Fruit fly (Drosophila melanogaster) whole organism, pupa: ENCODE results near the gene CG11980.

Experiments
- CG10348 ChIP-seq: fragments of 200-800 bp; sonication (Bioruptor generic); IDR thresholded peaks from 2 replicates; pipeline ENCODE4 v1.3.6; 2022; ENCODE audit warnings: missing biosample characterization, missing genetic modification characterization
- CG13204 ChIP-seq: fragments of 200-800 bp; sonication (Bioruptor generic); optimal IDR thresholded peaks from 2 replicates; lab custom pipeline; 2018; ENCODE audit warnings: missing biosample characterization, mild to moderate bottlenecking, missing genetic modification characterization, moderate library complexity
- CG14655 ChIP-seq: fragments of 200-800 bp; sonication (Bioruptor generic); optimal IDR thresholded peaks from 3 replicates; lab custom pipeline; 2017; ENCODE audit warnings: mild to moderate bottlenecking, missing biosample characterization, missing genetic modification reagents, missing genetic modification characterization
- CG32121 ChIP-seq: fragments of 200-800 bp; sonication (Bioruptor generic); IDR thresholded peaks from 2 replicates; pipeline ENCODE4 v1.3.6; 2022; ENCODE audit warnings: missing biosample characterization, missing genetic modification characterization
- CG8159 ChIP-seq: fragments of 200-800 bp; sonication (Bioruptor generic); optimal IDR thresholded peaks from 3 replicates; lab custom pipeline; 2018; ENCODE audit warnings: missing biosample characterization, mild to moderate bottlenecking, missing genetic modification characterization, moderate library complexity
- CG8301 ChIP-seq: fragments of 200-800 bp; sonication (Bioruptor generic); optimal IDR thresholded peaks from 2 replicates; lab custom pipeline; 2018; ENCODE audit warnings: missing biosample characterization, mild to moderate bottlenecking, missing genetic modification characterization
- D1 ChIP-seq: fragments of 200-800 bp; sonication (Bioruptor generic); optimal IDR thresholded peaks from 2 replicates; lab custom pipeline; 2018; ENCODE audit warnings: missing biosample characterization, mild to moderate bottlenecking, missing genetic modification characterization, moderate library complexity
- EcR ChIP-seq: fragments of 200-800 bp; sonication (Bioruptor generic); optimal IDR thresholded peaks from 3 replicates; lab custom pipeline; 2019; ENCODE audit warnings: missing biosample characterization, missing genetic modification characterization, mild to moderate bottlenecking, moderate library complexity, missing genetic modification reagents
- Ets98B ChIP-seq: fragments of 200-800 bp; sonication (Bioruptor generic); IDR thresholded peaks from 2 replicates; pipeline ENCODE4 v1.3.6; 2022; ENCODE audit warnings: missing biosample characterization, missing genetic modification characterization
- Pif1A ChIP-seq: fragments of 200-800 bp; sonication (Bioruptor generic); optimal IDR thresholded peaks from 3 replicates; lab custom pipeline; 2016; ENCODE audit warnings: missing biosample characterization, missing genetic modification characterization
- Pif1B ChIP-seq: fragments of 200-800 bp; sonication (Bioruptor generic); optimal IDR thresholded peaks from 3 replicates; lab custom pipeline; 2016; ENCODE audit warnings: missing biosample characterization, missing genetic modification characterization
- Snoo ChIP-seq: fragments of 200-800 bp; sonication (Bioruptor generic); optimal IDR thresholded peaks from 3 replicates; lab custom pipeline; 2017; ENCODE audit warnings: missing biosample characterization, mild to moderate bottlenecking, missing genetic modification characterization, inconsistent platforms
- fd96Ca ChIP-seq: fragments of 200-800 bp; sonication (Bioruptor generic); IDR thresholded peaks from 3 replicates; pipeline ENCODE4 v1.3.6; 2022; ENCODE audit warnings: missing biosample characterization, missing genetic modification characterization

dm6 chr3R:9046954-9047353, 43.1 kb downstream of the CG11980 start:
- TF ChIP-seq CG32121 (GFP tag; lab: Robert Waterston, UW) (no peak), EcR (no peak), CG13204 (GFP tag; lab: Kevin White, UChicago) (no peak), fd96Ca (GFP tag; lab: Robert Waterston, UW) (no peak), CG14655 (no peak), Pif1A (GFP tag; lab: Kevin White, UChicago) (no peak), CG8301 (tag; lab: Kevin White, UChicago) (no peak), CG10348 (GFP tag; lab: Robert Waterston, UW) (no peak), Ets98B (GFP tag; lab: Robert Waterston, UW) (no peak), Pif1B (GFP tag; lab: Kevin White, UChicago) (no peak), Snoo (tag; lab: Kevin White, UChicago) (no peak), CG8159 (no peak), D1 (no peak)
